Fruit fly (Drosophila melanogaster): ENCODE results near the gene CG32564.
A peak's percentile ranks its signal among the peaks of the same experiment; 100 is the strongest.

Gene CG32564

DNA sequence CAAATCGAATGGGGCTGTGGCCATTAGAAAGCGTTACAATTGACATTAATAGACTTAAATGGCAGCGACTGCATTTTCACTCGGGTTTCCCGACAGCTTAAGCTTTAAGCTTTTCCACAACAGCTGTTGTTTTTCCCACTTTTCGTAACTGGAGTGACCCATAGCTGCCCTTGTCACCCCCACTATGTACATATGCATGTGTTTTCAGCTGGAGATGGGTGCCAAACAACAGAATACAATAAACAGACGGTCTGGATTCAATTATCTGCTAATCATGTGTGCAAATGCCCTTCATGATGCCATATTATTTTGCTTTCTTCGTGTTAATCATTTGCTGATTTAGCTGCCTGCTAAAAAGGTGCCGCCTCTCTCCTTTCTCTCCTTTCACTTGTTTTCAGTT is 22.7 kb upstream of the CG32564 start:
- no peak for TF ChIP-seq noc (tag; optimal IDR thresholded peaks at IDR 0.05)

DNA sequence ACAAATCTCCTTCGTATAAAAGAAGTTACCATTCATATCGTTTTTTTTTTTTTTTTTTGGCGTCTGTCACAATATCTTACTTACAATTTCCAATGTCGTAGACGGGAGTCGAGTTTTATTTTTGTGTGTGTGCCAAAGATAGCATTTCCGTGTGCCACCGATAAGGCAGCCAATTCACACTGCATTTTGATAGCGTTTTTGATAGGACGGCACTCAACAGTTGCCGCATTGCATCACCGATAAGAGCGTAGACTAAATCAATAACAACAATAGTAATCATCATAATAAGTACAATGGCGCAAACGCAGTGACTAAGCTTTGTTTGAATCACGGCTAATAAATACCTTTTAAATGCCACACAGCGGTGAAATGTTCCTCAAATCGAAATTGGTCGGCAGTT is 19.8 kb upstream of the CG32564 start:
- no peak for TF ChIP-seq noc (tag; optimal IDR thresholded peaks at IDR 0.05)

DNA sequence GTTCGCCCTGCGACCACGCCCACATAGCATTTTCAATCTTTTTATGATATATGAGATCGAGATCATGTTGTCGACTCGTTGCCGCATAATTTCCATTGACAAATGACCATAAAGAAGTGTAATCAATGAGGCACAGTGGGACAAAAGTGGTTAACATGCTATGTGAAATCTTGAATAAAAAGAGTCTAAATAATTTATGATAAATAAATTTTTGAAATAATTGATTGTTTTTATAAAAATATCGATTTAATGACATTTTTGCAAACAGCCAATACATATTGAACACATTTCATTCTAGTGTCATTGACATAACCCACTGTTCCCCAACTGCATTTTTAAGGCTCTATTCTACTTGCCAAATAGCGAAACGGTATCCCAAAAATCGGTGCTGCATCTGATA is 18.7 kb upstream of the CG32564 start:
- TF ChIP-seq noc (tag; optimal IDR thresholded peaks at IDR 0.05) = no peak

DNA sequence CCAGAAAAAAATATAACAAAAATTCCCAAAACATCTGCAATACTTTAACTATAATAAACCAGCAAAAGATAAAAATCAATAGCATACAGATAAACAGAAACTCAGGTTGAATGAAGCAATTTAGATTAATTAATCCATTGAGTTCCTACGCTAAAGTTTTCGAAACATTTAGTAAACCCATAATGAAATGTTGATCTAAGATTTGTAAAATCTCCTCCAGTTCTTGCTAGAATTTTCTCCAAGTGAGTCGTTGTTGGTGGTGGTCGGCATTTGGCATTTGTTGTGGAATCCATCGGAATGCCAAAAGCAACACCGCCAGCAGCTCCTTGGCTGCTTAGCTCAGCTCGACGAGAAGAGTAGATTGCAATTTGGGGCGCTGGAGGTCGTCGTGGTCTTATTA is 18.0 kb upstream of the CG32564 start:
- TF ChIP-seq noc (tag; optimal IDR thresholded peaks at IDR 0.05) = no peak

DNA sequence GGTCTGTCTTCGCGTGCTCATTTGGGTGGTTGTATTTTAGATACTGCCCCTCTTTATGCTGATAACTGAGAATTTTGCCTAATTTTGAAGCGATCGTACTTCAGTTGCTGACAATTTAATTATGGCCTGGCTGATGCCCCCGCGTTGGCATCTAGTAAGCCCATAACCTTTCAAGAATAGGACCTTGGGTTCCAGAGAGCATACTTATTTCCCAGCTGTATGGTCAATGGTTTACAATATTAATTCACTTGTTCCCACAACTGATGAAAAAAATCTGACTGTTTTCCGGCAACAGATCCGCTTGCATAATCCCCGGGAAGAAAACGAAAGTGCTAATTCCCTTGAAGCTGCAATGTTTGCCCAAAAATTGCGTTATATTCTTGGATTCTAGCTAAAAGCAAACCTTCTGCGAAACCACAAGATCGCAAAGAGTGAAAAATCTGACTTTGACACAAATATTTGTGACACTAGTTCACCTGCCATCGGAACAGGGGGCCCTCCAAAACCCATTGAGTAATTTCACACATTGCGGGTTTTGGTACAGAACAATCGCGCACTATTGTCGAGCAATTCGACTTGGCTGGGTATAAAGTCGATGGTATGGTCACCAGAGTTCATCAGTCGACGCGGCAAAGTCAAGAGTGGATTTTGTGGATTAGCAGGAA is 3.6 kb upstream of the CG32564 start, which contains the start of the genes TTLL1A and CG5070:
Gene TTLL1A (minus strand): TSS at position 101 of the 665 bp plus-strand sequence.
Gene CG5070 (plus strand): TSS at position 615 of the 665 bp plus-strand sequence.
- no peak for TF ChIP-seq noc (tag; optimal IDR thresholded peaks at IDR 0.05)

DNA sequence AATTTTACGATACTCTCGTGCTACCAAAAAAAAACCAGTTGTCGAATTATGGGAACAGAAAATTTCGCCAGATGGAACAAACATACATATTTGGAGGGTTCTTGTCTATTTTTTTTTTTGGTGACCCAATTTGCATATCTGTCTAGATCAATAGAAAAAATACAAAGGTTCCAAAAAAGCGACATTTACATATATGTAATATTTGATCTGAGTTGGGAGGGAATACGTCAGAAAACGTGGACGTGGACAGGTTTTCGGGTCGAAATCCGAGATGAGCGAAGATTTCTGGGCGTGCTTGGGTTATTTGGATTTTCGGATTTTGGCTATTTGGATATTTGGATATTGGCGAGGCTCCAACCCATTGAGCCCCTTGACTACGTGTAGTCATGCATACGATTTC is 1.2 kb upstream of the CG32564 start:
- no peak for TF ChIP-seq noc (tag; optimal IDR thresholded peaks at IDR 0.05)

DNA sequence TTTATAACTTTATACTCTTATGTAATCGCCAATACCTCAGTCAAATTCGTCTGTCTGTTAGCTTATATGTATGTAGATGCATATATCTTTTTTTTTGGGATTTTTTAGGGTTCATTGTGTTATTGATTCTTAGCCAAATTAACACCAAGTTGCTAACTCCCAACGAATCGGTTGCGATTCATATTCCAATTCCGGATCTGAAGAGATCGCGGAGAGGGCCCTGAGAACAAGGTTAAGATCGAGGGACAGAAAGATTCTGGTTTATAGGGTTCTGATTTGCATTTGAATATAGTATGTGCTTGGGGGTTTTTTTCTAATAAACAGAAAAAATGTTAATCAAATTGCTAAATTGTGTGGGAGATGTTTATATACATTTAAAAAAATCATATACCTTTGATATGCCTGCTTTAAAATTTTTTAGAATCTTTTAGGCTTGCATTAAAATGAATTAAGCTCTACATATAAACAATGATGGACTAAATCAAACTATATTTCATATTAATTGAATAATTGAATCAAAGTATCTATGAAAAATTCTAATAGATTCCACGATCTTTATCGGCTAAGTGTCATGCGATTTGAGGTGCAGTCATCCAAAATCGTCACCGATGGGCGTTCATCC is 1.8 kb downstream of the CG32564 start, which contains the start of gene CG32563:
Gene CG32563 (plus strand): TSS at position 572 of the 622 bp plus-strand sequence.
- TF ChIP-seq noc (tag; optimal IDR thresholded peaks at IDR 0.05) = no peak

DNA sequence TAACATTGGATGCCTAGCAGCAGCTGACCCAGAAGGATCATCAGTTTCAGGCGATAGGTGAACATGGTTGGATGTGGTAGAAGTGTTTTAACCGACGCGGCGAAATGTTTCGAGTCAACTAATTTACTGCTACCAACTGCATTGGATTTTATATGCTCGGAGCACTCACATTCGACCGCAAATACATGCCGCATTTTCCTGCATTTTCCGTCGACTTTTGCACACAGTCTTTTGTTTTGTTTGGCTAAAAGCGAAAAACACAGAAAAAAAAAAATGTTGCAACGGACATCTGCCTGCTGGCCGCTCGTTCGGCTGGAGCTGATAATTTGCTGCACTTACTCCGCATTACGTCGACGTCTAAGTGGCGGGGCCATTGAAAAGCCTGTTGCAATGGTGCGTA is 3.7 kb downstream of the CG32564 start, which contains the start of gene CG12995:
Gene CG12995 (minus strand): TSS at position 101 of the 400 bp plus-strand sequence.
- no peak for TF ChIP-seq noc (tag; optimal IDR thresholded peaks at IDR 0.05)

DNA sequence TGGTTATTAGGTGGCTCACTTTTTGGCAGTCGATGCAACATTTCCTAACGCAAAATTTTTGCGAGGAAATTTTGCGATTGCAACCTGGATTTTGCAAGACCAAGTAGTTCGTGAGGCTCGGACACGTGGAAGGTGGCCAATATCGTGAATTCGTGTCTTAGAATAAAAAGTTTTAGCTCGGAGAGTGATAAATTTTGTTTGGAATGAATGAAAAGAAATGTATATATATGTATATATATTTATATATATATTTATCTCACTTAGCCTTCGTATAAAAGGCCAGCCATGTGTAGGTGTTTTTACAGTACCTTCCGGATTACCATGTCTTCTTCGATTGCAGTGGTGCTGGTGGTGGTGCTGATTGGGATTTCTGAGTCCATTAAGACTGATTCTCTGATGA is 5.8 kb downstream of the CG32564 start, which contains the start of gene CG18258:
Gene CG18258 (plus strand): TSS at position 301 of the 400 bp plus-strand sequence.
- no peak for TF ChIP-seq noc (tag; optimal IDR thresholded peaks at IDR 0.05)

DNA sequence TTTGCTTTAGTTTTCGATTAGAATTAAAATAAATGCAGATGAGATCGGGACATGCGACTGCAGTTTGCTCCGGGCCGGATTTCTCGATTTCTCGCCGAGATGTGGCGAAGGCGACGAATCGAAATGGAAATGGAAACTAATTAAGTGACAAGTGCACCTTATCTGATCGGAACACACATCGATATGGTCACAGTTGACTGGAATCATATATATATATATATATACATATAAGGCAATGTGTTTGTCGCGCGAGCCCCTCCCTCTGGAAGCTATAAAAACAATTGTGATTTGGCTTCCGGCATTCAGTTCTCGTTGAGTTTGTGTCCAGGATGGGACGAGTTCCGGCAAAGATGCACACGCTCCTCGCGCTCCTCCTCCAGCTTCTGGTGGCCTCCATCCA is 8.8 kb downstream of the CG32564 start, which contains the start of gene CG5162:
Gene CG5162 (plus strand): TSS at position 301 of the 400 bp plus-strand sequence.
- TF ChIP-seq noc (tag; optimal IDR thresholded peaks at IDR 0.05) = no peak

DNA sequence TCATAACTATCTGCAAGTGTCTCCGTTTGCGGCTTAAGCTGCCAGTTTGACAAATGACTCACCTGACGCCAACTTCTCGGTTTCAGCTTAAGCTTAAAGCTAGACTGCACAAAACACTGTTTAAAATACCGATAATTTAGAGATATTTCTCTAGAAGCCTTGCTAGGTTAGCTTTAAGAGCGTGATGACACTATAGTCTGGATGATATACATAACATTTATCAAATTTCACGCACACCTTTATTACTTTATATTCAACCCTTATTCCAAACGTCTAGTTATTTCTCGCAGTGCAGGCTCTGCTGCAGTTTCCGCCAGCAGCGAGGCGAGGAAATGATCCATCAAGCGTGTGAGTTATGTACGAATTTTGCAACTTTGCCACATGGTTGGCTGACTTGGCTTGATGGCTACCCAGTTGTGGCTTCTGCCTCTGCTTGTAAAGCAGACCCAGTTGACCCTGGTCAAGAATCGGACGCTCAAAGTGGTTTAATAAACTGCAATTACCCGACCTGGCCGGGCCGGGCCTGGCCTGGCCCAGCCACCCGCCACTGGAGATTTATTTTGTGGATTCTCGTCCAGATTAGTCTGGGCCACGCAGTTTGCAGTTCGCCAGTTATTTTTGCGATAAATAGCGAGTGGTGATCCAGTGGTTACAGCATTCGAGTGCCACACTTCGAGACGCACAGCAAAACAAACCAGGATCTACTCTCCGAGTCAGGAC is 12.2 kb downstream of the CG32564 start, which contains the start of gene CG12998:
Gene CG12998 (plus strand): TSS at position 436 of the 720 bp plus-strand sequence.
- no peak for TF ChIP-seq noc (tag; optimal IDR thresholded peaks at IDR 0.05)

DNA sequence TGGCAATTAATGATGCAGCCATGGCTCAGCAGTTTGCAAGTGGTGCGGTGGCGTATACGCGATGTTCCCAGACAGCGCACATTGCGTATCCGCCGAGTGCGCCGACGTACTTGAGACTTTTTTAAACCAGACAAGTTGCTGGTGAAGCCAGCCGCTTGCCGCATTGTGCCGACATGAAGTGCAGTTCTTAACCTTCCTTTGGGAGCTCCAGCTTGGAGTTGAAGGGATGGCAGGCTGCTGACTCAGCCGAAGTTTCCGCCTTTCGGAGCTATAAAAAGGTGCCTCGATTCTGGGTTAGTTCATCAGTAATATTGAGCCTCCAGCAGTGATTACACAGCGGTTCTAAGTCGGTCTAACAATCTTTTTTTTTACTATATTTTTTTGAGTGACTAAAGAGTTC is 14.9 kb downstream of the CG32564 start, which contains the start of gene CG5172:
Gene CG5172 (plus strand): TSS at position 301 of the 400 bp plus-strand sequence.
- TF ChIP-seq noc (tag; optimal IDR thresholded peaks at IDR 0.05) = no peak

DNA sequence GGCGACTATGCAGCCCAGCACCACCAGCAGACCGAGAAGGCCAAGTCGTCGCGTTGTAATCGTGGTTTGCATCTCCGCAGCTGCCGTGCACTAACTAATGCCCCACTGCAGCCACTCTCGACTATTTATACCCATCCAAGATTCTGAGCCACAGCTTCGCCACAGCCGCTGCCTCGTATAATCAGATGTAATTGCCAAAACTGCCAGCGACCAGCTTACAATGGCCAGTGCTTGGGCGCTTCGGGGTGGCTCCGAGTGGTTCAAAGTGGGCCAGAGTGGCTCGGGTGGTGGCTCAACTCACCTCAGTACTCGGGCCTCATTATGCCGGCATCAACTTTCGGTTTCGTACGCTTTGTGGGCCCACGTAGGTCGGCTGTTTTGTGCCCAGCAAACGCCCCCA is 17.5 kb downstream of the CG32564 start, which contains the start of gene CG34327:
Gene CG34327 (minus strand): TSS at position 101 of the 400 bp plus-strand sequence.
- no peak for TF ChIP-seq noc (tag; optimal IDR thresholded peaks at IDR 0.05)

DNA sequence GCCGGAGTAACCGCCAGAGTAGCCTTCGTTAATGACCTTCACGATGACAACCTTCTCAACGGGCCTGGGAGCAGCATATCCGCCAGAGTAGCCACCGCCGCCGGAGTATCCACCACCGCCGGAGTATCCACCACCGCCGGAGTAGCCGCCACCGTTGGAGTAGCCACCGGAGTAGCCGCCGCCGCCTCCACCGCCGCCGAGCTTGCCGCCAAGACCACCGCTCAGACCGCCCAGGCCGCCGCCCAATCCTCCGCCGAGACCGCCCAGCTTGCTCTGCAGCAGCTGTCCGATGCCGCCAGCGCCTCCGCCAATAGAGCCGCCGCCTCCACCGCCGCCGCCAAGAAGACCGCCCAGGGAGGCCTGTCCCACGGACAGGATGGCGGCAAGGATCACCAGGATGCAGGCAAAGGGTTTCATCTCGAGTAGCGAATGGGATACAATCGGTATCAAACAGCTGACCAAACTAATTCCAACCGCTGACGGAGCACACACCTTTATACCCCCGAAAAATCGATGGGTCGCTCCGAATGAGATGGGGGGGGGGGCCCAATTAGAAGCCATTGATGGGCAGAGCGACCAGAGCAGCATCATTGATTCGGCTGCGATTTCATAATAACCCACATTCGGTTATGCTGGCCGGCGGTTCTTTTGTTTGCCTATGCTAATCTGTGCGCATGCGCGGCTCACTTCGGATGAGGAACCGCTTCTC is 19.9 kb downstream of the CG32564 start:
- TF ChIP-seq noc (tag; optimal IDR thresholded peaks at IDR 0.05) = no peak

DNA sequence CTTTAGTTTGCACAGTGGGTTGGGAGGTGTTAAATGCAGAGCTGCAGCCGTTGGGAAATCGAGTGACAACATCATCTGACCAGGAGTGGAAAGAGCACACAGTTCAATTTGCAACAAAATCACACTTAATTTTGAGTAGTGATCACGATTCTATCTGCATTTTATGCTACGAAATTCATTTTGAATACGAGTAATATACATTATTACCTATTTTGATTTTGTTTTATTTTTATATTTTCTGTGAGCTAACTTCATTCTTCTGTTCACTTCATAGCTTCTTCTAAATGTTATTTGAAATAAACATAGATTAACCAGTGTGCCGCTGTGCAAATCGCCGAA is 20.4 kb downstream of the CG32564 start, which contains the start of gene CG10598:
Gene CG10598 (minus strand): TSS at position 187 of the 339 bp plus-strand sequence.
- peak; percentile 9 for TF ChIP-seq noc (tag; optimal IDR thresholded peaks at IDR 0.05)

Measured in whole organism, larva.